Worm (Caenorhabditis elegans): Measurements from ENCODE around the gene ift-43.

The ift-43 gene

DNA sequence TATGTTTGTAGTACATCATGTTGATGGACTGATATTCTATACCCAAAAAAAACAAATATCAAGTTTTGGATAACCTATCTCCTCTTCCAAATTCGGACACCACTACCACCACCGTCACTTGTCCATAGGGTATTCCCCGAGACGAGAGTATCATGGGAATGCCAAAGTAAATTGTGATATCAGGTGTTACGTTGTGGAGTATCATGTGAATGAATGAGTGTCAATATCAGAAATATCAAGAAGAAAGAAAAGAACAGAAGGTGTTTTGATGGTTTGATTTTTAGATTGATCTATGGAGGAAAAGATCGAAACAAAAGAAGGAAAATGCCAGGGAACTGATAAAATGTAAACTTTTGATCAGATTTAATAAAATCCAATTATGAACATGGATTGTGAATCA lies 37.7 kb upstream of the ift-43 start (continued):
- no peak for TF ChIP-seq ceh-63 (GFP tag; optimal IDR thresholded peaks at IDR 0.05)
- peak; percentile 38 for TF ChIP-seq blmp-1 (tag; optimal IDR thresholded peaks at IDR 0.05)
- TF ChIP-seq fos-1 (tag; optimal IDR thresholded peaks at IDR 0.05), result no peak
- peak; percentile 51 for TF ChIP-seq elt-2 (tag; optimal IDR thresholded peaks at IDR 0.05)
- peak; percentile 19 for TF ChIP-seq fkh-8 (tag; optimal IDR thresholded peaks at IDR 0.05)
- peak; percentile 25 for TF ChIP-seq swsn-7 (tag; optimal IDR thresholded peaks at IDR 0.05)
- peak; percentile 57 for TF ChIP-seq tbx-2 (tag; optimal IDR thresholded peaks at IDR 0.05)
- TF ChIP-seq lir-3 (tag; optimal IDR thresholded peaks at IDR 0.05; ENCODE audit: poor library complexity), result no peak
- TF ChIP-seq nhr-85 (tag), result peak; percentile 56
- peak; percentile 57 for TF ChIP-seq rnt-1 (tag; optimal IDR thresholded peaks at IDR 0.05)
- peak; percentile 33 for TF ChIP-seq nhr-47 (tag; optimal IDR thresholded peaks at IDR 0.05)
- TF ChIP-seq lin-35 (GFP tag; optimal IDR thresholded peaks at IDR 0.05), result peak; percentile 27 to 72
- peak; percentile 82 for TF ChIP-seq nhr-19 (GFP tag; conservative IDR thresholded peaks at IDR 0.05)
- peak; percentile 85 for TF ChIP-seq lin-14 (GFP tag; optimal IDR thresholded peaks at IDR 0.05)
- TF ChIP-seq lsy-2 (tag; optimal IDR thresholded peaks at IDR 0.05), result peak; percentile 44 to 55

- no peak for TF ChIP-seq unc-62 (GFP tag; optimal IDR thresholded peaks at IDR 0.05)
- TF ChIP-seq mef-2 (tag; optimal IDR thresholded peaks at IDR 0.05), result no peak
- no peak for TF ChIP-seq dpl-1 (GFP tag; optimal IDR thresholded peaks at IDR 0.05)
- TF ChIP-seq tlp-1 (tag; optimal IDR thresholded peaks at IDR 0.05), result no peak
- no peak for TF ChIP-seq sup-37 (GFP tag; optimal IDR thresholded peaks at IDR 0.05)
- no peak for TF ChIP-seq skn-1 (tag; optimal IDR thresholded peaks at IDR 0.05)
- TF ChIP-seq egl-13 (tag; optimal IDR thresholded peaks at IDR 0.05), result no peak
- no peak for TF ChIP-seq ama-1 (optimal IDR thresholded peaks at IDR 0.05)
Measured at ce11 chrII:5697338-5697737, 36.8 kb upstream of the ift-43 start.

ce11 chrII:5696218-5696617 lies 35.6 kb upstream of the ift-43 start:
- TF ChIP-seq C34B4.2 (tag; optimal IDR thresholded peaks at IDR 0.05) (no peak), xbp-1 (tag; optimal IDR thresholded peaks at IDR 0.05) (no peak), ztf-4 (tag; optimal IDR thresholded peaks at IDR 0.05) (no peak), fkh-4 (tag; optimal IDR thresholded peaks at IDR 0.05; ENCODE audit: borderline replicate concordance) (no peak), ceh-90 (tag; optimal IDR thresholded peaks at IDR 0.05) (no peak), blmp-1 (tag; optimal IDR thresholded peaks at IDR 0.05) (no peak), nhr-237 (tag; optimal IDR thresholded peaks at IDR 0.05) (no peak), lir-3 (tag; optimal IDR thresholded peaks at IDR 0.05; ENCODE audit: poor library complexity) (no peak), sptf-1 (tag; optimal IDR thresholded peaks at IDR 0.05) (no peak), elt-3 (tag; optimal IDR thresholded peaks at IDR 0.05) (no peak), Y116A8C.19 (tag; optimal IDR thresholded peaks at IDR 0.05; ENCODE audit: borderline replicate concordance) (no peak), skn-1 (tag; optimal IDR thresholded peaks at IDR 0.05) (no peak), efl-1 (optimal IDR thresholded peaks at IDR 0.05) (no peak), efl-1 (GFP tag; optimal IDR thresholded peaks at IDR 0.05 in 1 of 2) (no peak), ces-1 (GFP tag; optimal IDR thresholded peaks at IDR 0.05) (no peak), rnt-1 (tag; optimal IDR thresholded peaks at IDR 0.05) (no peak), jun-1 (tag; optimal IDR thresholded peaks at IDR 0.05) (no peak), ets-5 (GFP tag; IDR thresholded peaks at IDR 0.05) (no peak), nhr-77 (tag; optimal IDR thresholded peaks at IDR 0.05) (no peak), ceh-8 (GFP tag; optimal IDR thresholded peaks at IDR 0.05) (no peak), C16A3.4 (tag; optimal IDR thresholded peaks at IDR 0.05) (no peak)

- no peak for TF ChIP-seq hlh-4 (tag; optimal IDR thresholded peaks at IDR 0.05)
- TF ChIP-seq snu-23 (GFP tag; optimal IDR thresholded peaks at IDR 0.05), result no peak
- no peak for TF ChIP-seq egl-13 (tag; optimal IDR thresholded peaks at IDR 0.05)
- no peak for TF ChIP-seq ztf-11 (tag; optimal IDR thresholded peaks at IDR 0.05)
- TF ChIP-seq nhr-85 (tag), result no peak
- no peak for TF ChIP-seq irx-1 (tag; optimal IDR thresholded peaks at IDR 0.05)
- no peak for TF ChIP-seq nhr-20 (tag; optimal IDR thresholded peaks at IDR 0.05)
- no peak for TF ChIP-seq ceh-63 (GFP tag; optimal IDR thresholded peaks at IDR 0.05)
- TF ChIP-seq nhr-71 (tag; optimal IDR thresholded peaks at IDR 0.05), result no peak
- TF ChIP-seq efl-3 (GFP tag; optimal IDR thresholded peaks at IDR 0.05), result no peak
- no peak for TF ChIP-seq grh-1 (GFP tag; IDR thresholded peaks at IDR 0.05)
- TF ChIP-seq pax-3 (tag; optimal IDR thresholded peaks at IDR 0.05), result no peak
- no peak for TF ChIP-seq ceh-82 (tag; optimal IDR thresholded peaks at IDR 0.05)
- no peak for TF ChIP-seq snpc-4 (tag; optimal IDR thresholded peaks at IDR 0.05)
- TF ChIP-seq ama-1 (optimal IDR thresholded peaks at IDR 0.05), result no peak
Measured at ce11 chrII:5694798-5695197, 34.2 kb upstream of the ift-43 start, which contains the start of gene C25H3.14. TSS of gene C25H3.14 (plus strand) at chrII:5695098.

Data from whole organism, L1 larva.